Fruit fly (Drosophila melanogaster): Measurements from ENCODE around the gene Set8.

Set8 gene

dm6 chr3R:14286320-14287190 is 29.3 kb upstream of the Set8 start, which contains the start of gene trx (continued):
- TF ChIP-seq CG32767 (GFP tag; IDR thresholded peaks at IDR 0.05) (no peak), kah (GFP tag; optimal IDR thresholded peaks at IDR 0.05) (peak; percentile 11), CHES-1-like (GFP tag; optimal IDR thresholded peaks at IDR 0.05) (no peak), CG2889 (GFP tag; IDR thresholded peaks at IDR 0.05) (no peak), sna (GFP tag; IDR thresholded peaks at IDR 0.05; ENCODE audit: partially characterized antibody) (no peak), MTF-1 (GFP tag; optimal IDR thresholded peaks at IDR 0.05; ENCODE audit: borderline replicate concordance) (no peak), h (optimal IDR thresholded peaks at IDR 0.05) (no peak), CoRest (tag; optimal IDR thresholded peaks at IDR 0.05) (peak; percentile 62), CG17385 (GFP tag; optimal IDR thresholded peaks at IDR 0.05) (peak; percentile 99), ERR (GFP tag; optimal IDR thresholded peaks at IDR 0.05) (no peak), CG8478 (optimal IDR thresholded peaks at IDR 0.05) (peak; percentile 90), Lhr (GFP tag; optimal IDR thresholded peaks at IDR 0.05) (peak; percentile 96), NC2β (GFP tag; optimal IDR thresholded peaks at IDR 0.05) (peak; percentile 16), nerfin-2 (GFP tag; IDR thresholded peaks at IDR 0.05; ENCODE audit: partially characterized antibody) (no peak), CG2678 (tag; optimal IDR thresholded peaks at IDR 0.05) (no peak), trem (tag; optimal IDR thresholded peaks at IDR 0.05) (peak; percentile 71), CG2129 (GFP tag; IDR thresholded peaks at IDR 0.05; ENCODE audit: partially characterized antibody) (no peak), so (GFP tag; IDR thresholded peaks at IDR 0.05) (no peak), CG1233 (GFP tag; optimal IDR thresholded peaks at IDR 0.05) (no peak), D (optimal IDR thresholded peaks at IDR 0.05) (no peak), D (GFP tag; optimal IDR thresholded peaks at IDR 0.05) (no peak), luna (GFP tag; optimal IDR thresholded peaks at IDR 0.05) (no peak), CG15073 (GFP tag; optimal IDR thresholded peaks at IDR 0.05) (no peak), ro (GFP tag; IDR thresholded peaks at IDR 0.05) (no peak), pb (GFP tag; optimal IDR thresholded peaks at IDR 0.05) (no peak), ranshi (GFP tag; IDR thresholded peaks at IDR 0.05) (no peak), CG32772 (GFP tag; IDR thresholded peaks at IDR 0.05) (no peak), amos (GFP tag; IDR thresholded peaks at IDR 0.05; ENCODE audit: partially characterized antibody) (no peak), wek (GFP tag; optimal IDR thresholded peaks at IDR 0.05) (no peak), CG4854 (GFP tag; optimal IDR thresholded peaks at IDR 0.05) (no peak), CG31224 (GFP tag; IDR thresholded peaks at IDR 0.05) (no peak), chn (GFP tag; optimal IDR thresholded peaks at IDR 0.05) (no peak), CG3838 (GFP tag; optimal IDR thresholded peaks at IDR 0.05) (no peak), CG15011 (GFP tag; optimal IDR thresholded peaks at IDR 0.05) (no peak), B-H1 (GFP tag; IDR thresholded peaks at IDR 0.05) (no peak), Hr39 (optimal IDR thresholded peaks at IDR 0.05) (no peak), Rx (GFP tag; IDR thresholded peaks at IDR 0.05) (no peak), chm (GFP tag; IDR thresholded peaks at IDR 0.05) (no peak), CG1792 (GFP tag; optimal IDR thresholded peaks at IDR 0.05) (no peak), CG12769 (tag; optimal IDR thresholded peaks at IDR 0.05) (peak; percentile 16), exex (tag; optimal IDR thresholded peaks at IDR 0.05) (no peak), NC2α (GFP tag; optimal IDR thresholded peaks at IDR 0.05) (no peak), CG34224 (GFP tag; IDR thresholded peaks at IDR 0.05; ENCODE audit: partially characterized antibody) (no peak), CG8388 (GFP tag; optimal IDR thresholded peaks at IDR 0.05) (no peak), C15 (GFP tag; IDR thresholded peaks at IDR 0.05) (no peak), CG16813 (GFP tag; IDR thresholded peaks at IDR 0.05; ENCODE audit: partially characterized antibody) (no peak), vfl (GFP tag; optimal IDR thresholded peaks at IDR 0.05) (no peak), Hr51 (GFP tag; optimal IDR thresholded peaks at IDR 0.05) (peak; percentile 8 to 25), eyg (GFP tag; optimal IDR thresholded peaks at IDR 0.05) (no peak), CG12071 (GFP tag; optimal IDR thresholded peaks at IDR 0.05) (no peak), Ptx1 (GFP tag; IDR thresholded peaks at IDR 0.05) (no peak)

All from whole organism, embryonic.